Worm (Caenorhabditis elegans): ENCODE data around the gene F59B2.9.
A peak's percentile ranks its signal among the peaks of the same experiment; 100 is the strongest.

The F59B2.9 gene

ce11 chrIII:9045838-9046237 is 33.6 kb upstream of the F59B2.9 start, which contains the start of gene R107.2:
R107.2 (minus strand) TSS chrIII:9045938.
- TF ChIP-seq athp-1 (tag; optimal IDR thresholded peaks at IDR 0.05), result no peak
- no peak for TF ChIP-seq ZK185.1 (tag; optimal IDR thresholded peaks at IDR 0.05; ENCODE audit: poor library complexity, severe bottlenecking)
- no peak for TF ChIP-seq mes-4 (tag; optimal IDR thresholded peaks at IDR 0.05)
- TF ChIP-seq snpc-1.3 (tag; optimal IDR thresholded peaks at IDR 0.05; ENCODE audit: insufficient read depth), result no peak
- no peak for TF ChIP-seq K12H6.12 (tag; optimal IDR thresholded peaks at IDR 0.05)
- TF ChIP-seq nhr-80 (tag; optimal IDR thresholded peaks at IDR 0.05), result peak; percentile 29
- no peak for TF ChIP-seq C06A6.2 (GFP tag; conservative IDR thresholded peaks at IDR 0.05)
- no peak for TF ChIP-seq ceh-40 (GFP tag; IDR thresholded peaks at IDR 0.05)
- peak; percentile 8 for TF ChIP-seq attf-5 (GFP tag; optimal IDR thresholded peaks at IDR 0.05)
- no peak for TF ChIP-seq T26A5.8 (tag; optimal IDR thresholded peaks at IDR 0.05)
- no peak for TF ChIP-seq madf-6 (GFP tag; IDR thresholded peaks at IDR 0.05)
- no peak for TF ChIP-seq lir-1 (GFP tag; conservative IDR thresholded peaks at IDR 0.05)

- TF ChIP-seq dox-1 (GFP tag; IDR thresholded peaks at IDR 0.05) (no peak), lag-1 (GFP tag; IDR thresholded peaks at IDR 0.05) (no peak)
These were observed 31.0 kb upstream of the F59B2.9 start, which contains the start of gene nac-2 for ce11 chrIII:9043200-9043599. nac-2 (minus strand) TSS chrIII:9043300.

- TF ChIP-seq nfyb-1 (GFP tag; IDR thresholded peaks at IDR 0.05) (no peak), T07F8.4 (tag; optimal IDR thresholded peaks at IDR 0.05) (no peak), attf-6 (GFP tag; IDR thresholded peaks at IDR 0.05) (no peak), hlh-12 (tag; optimal IDR thresholded peaks at IDR 0.05) (no peak)
These were observed 25.4 kb upstream of the F59B2.9 start, which contains the start of gene R107.9 for ce11 chrIII:9037658-9038057. R107.9 (plus strand) TSS chrIII:9037958.

- TF ChIP-seq hlh-12 (tag; optimal IDR thresholded peaks at IDR 0.05) (no peak), nhr-80 (tag; optimal IDR thresholded peaks at IDR 0.05) (peak; percentile 64), rpc-1 (optimal IDR thresholded peaks at IDR 0.05) (no peak), rpc-1 (tag; optimal IDR thresholded peaks at IDR 0.05) (no peak), bed-1 (GFP tag; IDR thresholded peaks at IDR 0.05) (no peak)
These were observed 22.8 kb upstream of the F59B2.9 start for ce11 chrIII:9035037-9035436.

ce11 chrIII:9034133-9034532 is 21.9 kb upstream of the F59B2.9 start:
- TF ChIP-seq cebp-2 (GFP tag; IDR thresholded peaks at IDR 0.05), result no peak
- peak; percentile 28 for TF ChIP-seq nhr-80 (tag; optimal IDR thresholded peaks at IDR 0.05)

- TF ChIP-seq F39B2.1 (GFP tag; IDR thresholded peaks at IDR 0.05), result no peak
- peak; percentile 13 for TF ChIP-seq nhr-80 (tag; optimal IDR thresholded peaks at IDR 0.05)
These were observed 18.6 kb upstream of the F59B2.9 start for ce11 chrIII:9030818-9031217.

- TF ChIP-seq D2030.7 (GFP tag; IDR thresholded peaks at IDR 0.05) (no peak), madf-10 (tag; optimal IDR thresholded peaks at IDR 0.05) (no peak), B0035.1 (tag; optimal IDR thresholded peaks at IDR 0.05) (no peak), snpc-1.3 (tag; optimal IDR thresholded peaks at IDR 0.05; ENCODE audit: insufficient read depth) (no peak), bed-2 (GFP tag; IDR thresholded peaks at IDR 0.05) (no peak), nhr-120 (GFP tag; IDR thresholded peaks at IDR 0.05) (no peak), gei-17 (GFP tag; optimal IDR thresholded peaks at IDR 0.05) (no peak), nhr-179 (tag; optimal IDR thresholded peaks at IDR 0.05) (no peak)
These were observed 14.7 kb upstream of the F59B2.9 start, which contains the start of gene F59B2.13 for ce11 chrIII:9026951-9027350. F59B2.13 (minus strand) TSS chrIII:9027051.

Measured in whole organism, young adult.